Worm (Caenorhabditis elegans): Measurements from ENCODE around the gene C45G9.4.

ce11 chrIII:5013915-5014346, 48.6 kb upstream of the C45G9.4 start:
- TF ChIP-seq nhr-76 (tag; optimal IDR thresholded peaks at IDR 0.05) (no peak), ces-1 (GFP tag; optimal IDR thresholded peaks at IDR 0.05) (peak; percentile 97), lin-13 (tag; optimal IDR thresholded peaks at IDR 0.05) (peak; percentile 16), blmp-1 (tag; optimal IDR thresholded peaks at IDR 0.05) (peak; percentile 26), nhr-2 (tag; optimal IDR thresholded peaks at IDR 0.05) (peak; percentile 61), ztf-11 (tag; optimal IDR thresholded peaks at IDR 0.05) (peak; percentile 78), nhr-237 (tag; optimal IDR thresholded peaks at IDR 0.05) (peak; percentile 63), hlh-1 (tag; optimal IDR thresholded peaks at IDR 0.05) (peak; percentile 74), pha-4 (tag; optimal IDR thresholded peaks at IDR 0.05) (peak; percentile 47), unc-62 (GFP tag; optimal IDR thresholded peaks at IDR 0.05) (peak; percentile 94)

All from whole organism, mixed stage, embryonic.